Worm (Caenorhabditis elegans): ENCODE results near the gene pph-6.

- TF ChIP-seq skn-1 (tag; optimal IDR thresholded peaks at IDR 0.05) (no peak), lin-14 (GFP tag; optimal IDR thresholded peaks at IDR 0.05) (no peak), hlh-17 (GFP tag; optimal IDR thresholded peaks at IDR 0.05; ENCODE audit: borderline replicate concordance) (no peak), fos-1 (tag; optimal IDR thresholded peaks at IDR 0.05) (no peak), C34B4.2 (tag; optimal IDR thresholded peaks at IDR 0.05) (no peak), dsc-1 (tag; optimal IDR thresholded peaks at IDR 0.05) (no peak), rnt-1 (tag; optimal IDR thresholded peaks at IDR 0.05) (no peak), ztf-11 (tag; optimal IDR thresholded peaks at IDR 0.05) (no peak), ets-5 (GFP tag; IDR thresholded peaks at IDR 0.05) (no peak), nhr-28 (tag; optimal IDR thresholded peaks at IDR 0.05) (no peak), ceh-82 (tag; optimal IDR thresholded peaks at IDR 0.05) (no peak), nhr-237 (tag; optimal IDR thresholded peaks at IDR 0.05) (no peak)
Measured at ce11 chrIII:3470973-3471372, 9.5 kb downstream of the pph-6 start.
